Worm (Caenorhabditis elegans) whole organism, L1 larva: ENCODE measurements around the gene egg-3.

Source experiments
- aha-1 ChIP-seq: fragments of 150-350 bp; optimal IDR thresholded peaks from 2 replicates; lab custom pipeline; 2014; ENCODE audit warnings: missing biosample characterization, missing genetic modification characterization
- nhr-12 ChIP-seq: sonication (generic microtip); optimal IDR thresholded peaks from 2 replicates; lab custom pipeline; 2017; ENCODE audit warnings: missing biosample characterization, missing genetic modification characterization
- snpc-4 ChIP-seq: fragments of 150-350 bp; optimal IDR thresholded peaks from 2 replicates; lab custom pipeline; 2014; ENCODE audit warnings: missing biosample characterization, missing genetic modification characterization

DNA sequence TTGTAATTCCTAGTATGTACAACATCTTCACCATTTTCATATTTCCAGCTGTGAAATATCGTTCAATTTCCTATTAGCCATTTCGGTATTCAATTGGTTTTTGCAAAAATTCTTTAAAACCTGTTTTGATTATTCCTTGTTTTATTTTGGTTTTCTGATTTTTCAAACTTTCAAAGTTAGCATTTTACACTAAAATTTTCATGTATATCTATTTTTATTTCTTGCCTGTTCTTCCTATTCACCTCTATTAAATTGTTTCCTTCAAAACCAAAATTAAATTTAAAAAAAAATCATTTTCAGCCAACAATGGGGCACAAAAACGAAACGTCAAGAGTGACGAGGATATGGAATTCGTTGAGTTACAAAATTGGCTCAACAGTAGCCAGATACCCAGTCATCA is 4.7 kb upstream of the egg-3 start, which contains the start of gene ptr-8:
- TF ChIP-seq snpc-4 (tag; lab: Kevin White, UChicago) (no peak), aha-1 (tag; lab: Kevin White, UChicago) (no peak), nhr-12 (no peak)
